Worm (Caenorhabditis elegans) whole organism, L1 larva: ENCODE data around the gene srt-39.

Experiments
- C16A3.4 ChIP-seq: fragments of 150-350 bp; optimal IDR thresholded peaks from 2 replicates; lab custom pipeline; 2014; ENCODE audit warnings: missing biosample characterization, missing genetic modification characterization
- C34B4.2 ChIP-seq: sonication (generic microtip); optimal IDR thresholded peaks from 2 replicates; lab custom pipeline; 2017; ENCODE audit warnings: mild to moderate bottlenecking, missing genetic modification characterization, missing compliant biosample characterization
- F16B12.6 ChIP-seq: fragments of 150-350 bp; optimal IDR thresholded peaks from 2 replicates; lab custom pipeline; 2014; ENCODE audit warnings: missing biosample characterization, missing genetic modification characterization
- aha-1 ChIP-seq: fragments of 150-350 bp; optimal IDR thresholded peaks from 2 replicates; lab custom pipeline; 2014; ENCODE audit warnings: missing biosample characterization, missing genetic modification characterization
- aly-2 ChIP-seq: fragments of 150-350 bp; optimal IDR thresholded peaks from 2 replicates; lab custom pipeline; 2014; ENCODE audit warnings: missing biosample characterization, missing genetic modification characterization
- ama-1 ChIP-seq: fragments of 150-350 bp; optimal IDR thresholded peaks from 2 replicates; lab custom pipeline; 2014
- ceh-63 ChIP-seq: fragments of 200-800 bp; sonication (Bioruptor generic); optimal IDR thresholded peaks from 2 replicates; lab custom pipeline; 2018; ENCODE audit warnings: mild to moderate bottlenecking, missing genetic modification characterization, missing compliant biosample characterization
- efl-1 ChIP-seq, 4 experiments: fragments of 150-350 bp; optimal IDR thresholded peaks in 3 of 4; peaks in 1 of 4; 1 replicate in 1 of 4; 2 replicates in 3 of 4; lab custom pipeline; 2014; ENCODE audit warnings: missing biosample characterization in 2 of 4, missing genetic modification characterization in 2 of 4, missing genetic modification reagents in 2 of 4
- efl-3 ChIP-seq: fragments of 200-800 bp; sonication (Bioruptor generic); optimal IDR thresholded peaks from 2 replicates; lab custom pipeline; 2018; ENCODE audit warnings: mild to moderate bottlenecking, missing genetic modification characterization, missing compliant biosample characterization
- egl-13 ChIP-seq: sonication (generic microtip); optimal IDR thresholded peaks from 2 replicates; lab custom pipeline; 2016; ENCODE audit warnings: missing genotype, missing genetic modification reagents, missing genetic modification characterization, missing compliant biosample characterization
- fkh-10 ChIP-seq: sonication (generic microtip); optimal IDR thresholded peaks from 2 replicates; lab custom pipeline; 2017; ENCODE audit warnings: missing biosample characterization, missing genetic modification reagents, missing genetic modification characterization
- fkh-4 ChIP-seq: sonication (generic microtip); optimal IDR thresholded peaks from 2 replicates; lab custom pipeline; 2016; ENCODE audit warnings: missing compliant biosample characterization, missing genetic modification characterization, borderline replicate concordance
- fos-1 ChIP-seq: fragments of 150-350 bp; optimal IDR thresholded peaks from 2 replicates; lab custom pipeline; 2014; ENCODE audit warnings: missing biosample characterization, missing genetic modification characterization
- hpl-2 ChIP-seq: fragments of 150-350 bp; optimal IDR thresholded peaks from 2 replicates; lab custom pipeline; 2014; ENCODE audit warnings: missing biosample characterization, missing genetic modification reagents, missing genetic modification characterization
- jun-1 ChIP-seq: fragments of 150-350 bp; optimal IDR thresholded peaks from 2 replicates; lab custom pipeline; 2014; ENCODE audit warnings: missing biosample characterization, missing genetic modification reagents, missing genetic modification characterization
- lin-15B ChIP-seq: fragments of 150-350 bp; sonication (generic microtip); optimal IDR thresholded peaks from 3 replicates; lab custom pipeline; 2014; ENCODE audit warnings: missing biosample characterization, missing genetic modification characterization
- lir-3 ChIP-seq: sonication (generic microtip); optimal IDR thresholded peaks from 2 replicates; lab custom pipeline; 2016; ENCODE audit warnings: mild to moderate bottlenecking, missing genetic modification characterization, moderate library complexity, missing compliant biosample characterization; ENCODE audit not compliant: poor library complexity
- mab-9 ChIP-seq: fragments of 200-800 bp; sonication (Bioruptor generic); IDR thresholded peaks from 2 replicates; pipeline ENCODE4 v1.3.6; 2022; ENCODE audit warnings: missing genetic modification reagents, missing genetic modification characterization, missing compliant biosample characterization
- mdl-1 ChIP-seq, 2 experiments: fragments of 150-350 bp; optimal IDR thresholded peaks; 2 replicates each; lab custom pipeline; 2014 to 2017; ENCODE audit warnings: missing biosample characterization in 2 of 2, missing genetic modification characterization in 2 of 2, inconsistent platforms in 1 of 2
- nhr-237 ChIP-seq: fragments of 150-350 bp; optimal IDR thresholded peaks from 2 replicates; lab custom pipeline; 2014; ENCODE audit warnings: missing biosample characterization, missing genetic modification characterization
- nhr-90 ChIP-seq: sonication (generic microtip); optimal IDR thresholded peaks from 2 replicates; lab custom pipeline; 2016; ENCODE audit warnings: mild to moderate bottlenecking, missing genetic modification characterization, missing compliant biosample characterization; ENCODE audit not compliant: poor library complexity
- pqm-1 ChIP-seq: sonication (generic microtip); optimal IDR thresholded peaks from 3 replicates; lab custom pipeline; 2017; ENCODE audit warnings: missing biosample characterization, missing genetic modification characterization
- skn-1 ChIP-seq: fragments of 150-350 bp; optimal IDR thresholded peaks from 2 replicates; lab custom pipeline; 2014; ENCODE audit warnings: missing biosample characterization, missing genetic modification characterization
- sptf-1 ChIP-seq: fragments of 150-350 bp; optimal IDR thresholded peaks from 2 replicates; lab custom pipeline; 2014; ENCODE audit warnings: missing biosample characterization, missing genetic modification characterization
- swsn-7 ChIP-seq: sonication (generic microtip); optimal IDR thresholded peaks from 2 replicates; lab custom pipeline; 2016; ENCODE audit warnings: missing genetic modification characterization, missing compliant biosample characterization
- tlp-1 ChIP-seq: fragments of 150-350 bp; optimal IDR thresholded peaks from 2 replicates; lab custom pipeline; 2014; ENCODE audit warnings: missing biosample characterization, missing genetic modification characterization
- unc-130 ChIP-seq: fragments of 150-350 bp; optimal IDR thresholded peaks from 2 replicates; lab custom pipeline; 2017; ENCODE audit warnings: missing biosample characterization, missing genetic modification characterization, inconsistent platforms
- unc-30 ChIP-seq: sonication (generic microtip); optimal IDR thresholded peaks from 2 replicates; lab custom pipeline; 2017; ENCODE audit warnings: missing biosample characterization, missing genetic modification characterization
- unc-86 ChIP-seq: sonication (generic microtip); optimal IDR thresholded peaks from 2 replicates; lab custom pipeline; 2016; ENCODE audit warnings: missing genetic modification characterization, missing compliant biosample characterization
- unc-98 ChIP-seq: fragments of 200-800 bp; sonication (Bioruptor generic); IDR thresholded peaks from 2 replicates; pipeline ENCODE4 v1.3.6; 2022; ENCODE audit warnings: missing genetic modification characterization, missing compliant biosample characterization
- vab-15 ChIP-seq: sonication (generic microtip); optimal IDR thresholded peaks from 2 replicates; lab custom pipeline; 2017; ENCODE audit warnings: missing genotype, mild to moderate bottlenecking, missing genetic modification characterization, missing compliant biosample characterization
- zip-4 ChIP-seq: fragments of 200-800 bp; sonication (Bioruptor generic); optimal IDR thresholded peaks from 2 replicates; lab custom pipeline; 2018; ENCODE audit warnings: mild to moderate bottlenecking, missing genetic modification characterization, moderate library complexity, missing compliant biosample characterization
- ztf-11 ChIP-seq, 2 experiments: sonication (generic microtip); optimal IDR thresholded peaks; 2 replicates each; lab custom pipeline; 2016 to 2017; ENCODE audit warnings: missing genetic modification characterization in 2 of 2, missing biosample characterization in 1 of 2, missing compliant biosample characterization in 1 of 2

srt-39 gene

DNA sequence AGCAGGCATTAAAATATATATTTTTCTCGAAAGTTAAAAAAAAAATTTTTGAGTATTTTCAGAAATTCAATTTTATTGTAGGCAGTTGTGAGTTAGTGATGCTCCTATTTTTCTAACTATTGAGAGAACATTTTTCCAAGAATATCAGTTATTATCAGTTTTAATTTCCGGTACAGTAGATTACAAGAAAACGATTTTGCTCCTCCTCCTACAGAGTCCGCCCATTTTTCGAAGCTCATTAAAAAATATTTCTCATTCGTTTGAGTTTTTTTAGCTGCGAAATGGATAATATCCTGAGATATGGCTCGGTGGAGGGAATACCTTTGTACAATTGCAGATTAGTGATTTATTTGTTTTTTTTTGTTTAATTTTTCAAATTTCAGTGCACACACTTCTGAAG is at the start of gene srt-39:
srt-39 (plus strand) TSS at position 301 of the 400 bp plus-strand sequence.
- TF ChIP-seq lir-3 (tag; lab: Kevin White, UChicago): no peak
- no peak for TF ChIP-seq unc-86 (tag; lab: Kevin White, UChicago)
- TF ChIP-seq efl-3 (GFP tag; lab: Kevin White, UChicago): no peak
- TF ChIP-seq zip-4 (GFP tag; lab: Kevin White, UChicago): no peak
- TF ChIP-seq ztf-11 (tag; optimal IDR thresholded peaks at IDR 0.05; lab: Kevin White, UChicago): no peak
- TF ChIP-seq unc-30 (tag; lab: Kevin White, UChicago): no peak
- no peak for TF ChIP-seq nhr-90 (tag; lab: Kevin White, UChicago)
- no peak for TF ChIP-seq pqm-1 (tag; lab: Kevin White, UChicago)
- no peak for TF ChIP-seq vab-15 (tag; lab: Kevin White, UChicago)
- TF ChIP-seq aly-2 (tag; lab: Kevin White, UChicago): no peak
- TF ChIP-seq unc-98 (GFP tag; lab: Robert Waterston, UW): no peak
- no peak for TF ChIP-seq fkh-4
- no peak for TF ChIP-seq aha-1 (tag; lab: Kevin White, UChicago)
- no peak for TF ChIP-seq sptf-1 (tag; lab: Kevin White, UChicago)
- no peak for TF ChIP-seq jun-1
- no peak for TF ChIP-seq hpl-2
- TF ChIP-seq C16A3.4 (tag; lab: Kevin White, UChicago): no peak
- TF ChIP-seq tlp-1 (tag; lab: Kevin White, UChicago): no peak
- TF ChIP-seq ceh-63 (GFP tag; lab: Kevin White, UChicago): no peak

DNA sequence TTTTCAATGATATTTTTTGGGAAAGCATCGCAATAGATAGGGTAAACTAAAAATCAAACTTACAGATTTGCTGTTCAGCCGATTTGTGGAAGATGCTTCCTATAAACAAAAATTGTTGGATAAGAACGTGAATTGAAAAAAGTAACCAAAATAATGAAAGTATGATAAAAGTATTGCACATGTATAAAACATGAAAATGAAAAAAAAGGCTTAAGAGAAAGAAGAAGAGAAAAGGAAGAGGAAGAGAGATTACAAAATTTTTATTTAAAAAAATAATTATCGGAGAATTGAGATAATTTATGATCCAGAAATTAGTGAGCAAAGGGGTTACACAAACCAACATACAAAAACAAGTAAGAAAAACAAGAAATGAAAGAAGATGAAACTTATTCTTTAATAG is 43.3 kb upstream of the srt-39 start, which contains the start of gene pals-37:
pals-37 (minus strand) TSS at position 101 of the 400 bp plus-strand sequence.
- TF ChIP-seq nhr-237 (tag; lab: Kevin White, UChicago) (no peak), fos-1 (no peak), mab-9 (GFP tag; lab: Robert Waterston, UW) (no peak), aly-2 (tag; lab: Kevin White, UChicago) (no peak), pqm-1 (tag; lab: Kevin White, UChicago) (no peak)

DNA sequence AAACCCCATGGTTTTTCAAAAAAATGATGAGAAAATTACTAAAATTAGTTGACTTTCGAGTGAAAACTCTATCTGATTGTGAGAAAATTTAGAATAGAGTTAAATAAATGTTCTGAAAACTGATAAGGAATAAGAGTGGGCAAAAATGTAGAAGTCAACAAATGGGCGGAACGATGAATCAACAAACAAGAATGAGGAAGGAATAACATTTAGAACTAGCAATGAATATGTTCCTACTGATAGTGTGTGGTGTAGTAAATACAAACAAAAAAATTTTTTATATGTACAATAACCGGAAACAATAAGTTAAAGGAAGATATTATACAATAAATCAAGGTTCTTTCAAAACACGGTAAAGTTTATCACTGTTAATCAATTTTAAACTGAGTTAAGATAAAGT is 40.9 kb upstream of the srt-39 start, which contains the start of gene pals-39:
pals-39 (minus strand) TSS at position 101 of the 400 bp plus-strand sequence.
- TF ChIP-seq egl-13 (no peak), lin-15B (tag; lab: Kevin White, UChicago) (no peak), ceh-63 (GFP tag; lab: Kevin White, UChicago) (no peak), jun-1 (no peak), mdl-1 (tag; optimal IDR thresholded peaks at IDR 0.05; lab: Kevin White, UChicago) (no peak)

DNA sequence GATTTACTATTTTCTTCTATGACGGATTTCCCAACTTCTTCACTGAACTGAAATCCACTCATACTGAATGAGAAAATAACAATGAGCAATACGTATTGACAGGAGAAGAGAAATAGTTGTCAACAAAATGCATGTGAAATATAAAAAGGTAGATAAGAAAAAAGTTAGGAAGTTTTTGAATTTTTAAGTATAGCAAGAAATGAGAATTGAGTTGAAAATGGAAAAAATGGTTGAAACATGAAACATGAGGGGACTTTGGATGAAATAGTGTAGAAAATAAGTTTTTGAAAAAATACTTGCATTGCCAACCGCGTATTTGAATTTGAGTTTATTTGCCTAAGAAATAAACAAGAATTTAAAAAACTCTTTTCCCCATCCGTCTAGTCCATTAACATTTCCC is 37.8 kb upstream of the srt-39 start, which contains the start of the genes pals-38 and C54D10.9:
pals-38 (minus strand) TSS at position 101 of the 400 bp plus-strand sequence.
C54D10.9 (plus strand) TSS at position 259 of the 400 bp plus-strand sequence.
- no peak for TF ChIP-seq ceh-63 (GFP tag; lab: Kevin White, UChicago)
- TF ChIP-seq efl-1 (optimal IDR thresholded peaks at IDR 0.05; lab: Kevin White, UChicago): no peak
- peak in 1 of 2 experiments; percentile 79 for TF ChIP-seq efl-1 (GFP tag; optimal IDR thresholded peaks at IDR 0.05 in 1 of 2; lab: Kevin White, UChicago)
- TF ChIP-seq, all 84 proteins: peak for 1

DNA sequence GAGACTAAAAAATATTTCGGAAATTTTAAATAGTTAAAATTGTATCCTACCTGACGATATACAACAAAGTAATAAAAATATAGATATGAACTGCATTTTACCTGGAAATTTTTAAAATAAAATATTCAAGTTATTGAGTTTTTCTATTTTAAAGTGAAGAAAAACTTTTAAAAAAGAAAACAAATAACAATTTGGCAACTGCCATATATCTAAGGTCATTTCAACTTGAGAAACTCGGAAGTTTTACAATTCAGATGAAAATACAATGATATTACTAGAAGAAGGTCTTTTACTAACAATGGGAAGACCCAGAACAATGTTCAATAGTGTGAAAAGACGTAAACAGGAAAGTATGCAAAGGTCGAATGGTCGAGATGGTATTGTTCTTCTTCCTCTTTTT is 34.8 kb upstream of the srt-39 start, which contains the start of gene C54D10.10:
C54D10.10 (minus strand) TSS at position 101 of the 400 bp plus-strand sequence.
- TF ChIP-seq F16B12.6 (tag; lab: Kevin White, UChicago): no peak
- TF ChIP-seq skn-1 (tag; lab: Kevin White, UChicago): no peak
- no peak for TF ChIP-seq nhr-90 (tag; lab: Kevin White, UChicago)
- no peak for TF ChIP-seq fos-1
- TF ChIP-seq fkh-10 (GFP tag; lab: Kevin White, UChicago): no peak
- no peak for TF ChIP-seq swsn-7
- TF ChIP-seq ceh-63 (GFP tag; lab: Kevin White, UChicago): no peak
- no peak for TF ChIP-seq C34B4.2 (tag; lab: Kevin White, UChicago)
- no peak for TF ChIP-seq lin-15B (tag; lab: Kevin White, UChicago)
- no peak for TF ChIP-seq unc-130 (tag; lab: Kevin White, UChicago)
- TF ChIP-seq C16A3.4 (tag; lab: Kevin White, UChicago): no peak
- no peak for TF ChIP-seq ama-1 (lab: Kevin White, UChicago)
